Worm (Caenorhabditis elegans) whole organism, early embryonic: Measurements from ENCODE around the gene C33A11.2.

Source experiments
- F13C5.2 ChIP-seq: sonication (generic microtip); optimal IDR thresholded peaks from 2 replicates; lab custom pipeline; 2017; ENCODE audit warnings: mild to moderate bottlenecking, missing genetic modification characterization, inconsistent platforms, missing compliant biosample characterization
- ama-1 ChIP-seq: fragments of 150-350 bp; optimal IDR thresholded peaks from 2 replicates; lab custom pipeline; 2014
- ceh-13 ChIP-seq: fragments of 200-800 bp; sonication (Bioruptor generic); optimal IDR thresholded peaks from 2 replicates; lab custom pipeline; 2018; ENCODE audit warnings: mild to moderate bottlenecking, missing genetic modification characterization, missing compliant biosample characterization
- ceh-36 ChIP-seq: sonication (generic microtip); optimal IDR thresholded peaks from 2 replicates; lab custom pipeline; 2016; ENCODE audit warnings: missing genetic modification characterization, inconsistent platforms, missing compliant biosample characterization
- ets-7 ChIP-seq: sonication (generic microtip); optimal IDR thresholded peaks from 2 replicates; lab custom pipeline; 2016; ENCODE audit warnings: missing genotype, missing genetic modification characterization, missing compliant biosample characterization
- flt-1 ChIP-seq: fragments of 200-800 bp; sonication (Bioruptor generic); IDR thresholded peaks from 2 replicates; pipeline ENCODE4 v1.3.6; 2022; ENCODE audit warnings: missing genetic modification characterization, missing compliant biosample characterization
- hmg-4 ChIP-seq: fragments of 200-800 bp; sonication (Bioruptor generic); optimal IDR thresholded peaks from 2 replicates; lab custom pipeline; 2018; ENCODE audit warnings: mild to moderate bottlenecking, missing genetic modification characterization, missing compliant biosample characterization
- hnd-1 ChIP-seq: sonication (generic microtip); optimal IDR thresholded peaks from 2 replicates; lab custom pipeline; 2016; ENCODE audit warnings: missing genetic modification characterization, missing compliant biosample characterization
- pes-1 ChIP-seq: fragments of 200-800 bp; sonication (Bioruptor generic); IDR thresholded peaks from 2 replicates; pipeline ENCODE4 v1.3.6; 2022; ENCODE audit warnings: missing genetic modification reagents, missing genetic modification characterization, missing compliant biosample characterization
- scrt-1 ChIP-seq: fragments of 200-800 bp; sonication (Bioruptor generic); IDR thresholded peaks from 2 replicates; pipeline ENCODE4 v1.3.6; 2022; ENCODE audit warnings: missing genetic modification characterization, missing compliant biosample characterization
- sea-1 ChIP-seq: fragments of 200-800 bp; sonication (Bioruptor generic); conservative IDR thresholded peaks from 2 replicates; pipeline ENCODE4 v1.3.6; 2022; ENCODE audit warnings: missing genetic modification characterization, missing compliant biosample characterization
- tbx-37 ChIP-seq: fragments of 200-800 bp; sonication (Bioruptor generic); conservative IDR thresholded peaks from 2 replicates; pipeline ENCODE4 v1.3.6; 2022; ENCODE audit warnings: missing genetic modification reagents, missing genetic modification characterization, missing compliant biosample characterization
- tra-4 ChIP-seq: sonication (generic microtip); optimal IDR thresholded peaks from 2 replicates; lab custom pipeline; 2017; ENCODE audit warnings: missing genetic modification characterization, missing compliant biosample characterization

DNA sequence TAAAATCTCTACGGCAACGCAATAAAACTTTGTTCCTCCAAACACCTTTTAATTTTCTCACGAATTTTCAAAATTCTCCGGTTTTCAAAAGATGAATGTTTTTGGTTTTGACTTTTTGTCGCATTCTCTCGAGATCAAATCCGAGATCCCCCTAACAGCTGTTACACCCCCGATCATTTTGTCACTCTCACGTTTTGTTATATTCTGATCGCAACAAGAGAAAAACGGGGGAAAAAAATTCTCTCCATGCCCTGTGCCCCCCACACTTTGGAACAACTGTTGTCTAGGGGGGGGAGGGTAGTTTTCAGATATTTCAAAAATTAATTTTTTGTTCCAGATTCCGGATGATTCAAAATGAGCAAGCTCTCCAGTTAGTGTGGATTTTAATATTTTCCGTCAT lies 27.6 kb upstream of the C33A11.2 start:
- TF ChIP-seq flt-1 (GFP tag; lab: Robert Waterston, UW) (no peak), ama-1 (no peak), F13C5.2 (tag; lab: Kevin White, UChicago) (no peak), hmg-4 (GFP tag; lab: Kevin White, UChicago) (no peak), ets-7 (tag; lab: Kevin White, UChicago) (no peak), ceh-36 (tag; lab: Kevin White, UChicago) (no peak), ceh-13 (GFP tag; lab: Kevin White, UChicago) (no peak), scrt-1 (GFP tag; lab: Robert Waterston, UW) (no peak), sea-1 (no peak), tbx-37 (no peak), pes-1 (GFP tag; lab: Robert Waterston, UW) (no peak), hnd-1 (tag; lab: Kevin White, UChicago) (no peak), tra-4 (tag; lab: Kevin White, UChicago) (no peak)
